Fruit fly (Drosophila melanogaster) whole organism, embryonic: ENCODE measurements around the gene CG17107.

Experiments
- CG11247 ChIP-seq: fragments of 200-800 bp; sonication (Bioruptor generic); IDR thresholded peaks from 2 replicates; pipeline ENCODE4 v1.3.6; 2022; ENCODE audit warnings: missing biosample characterization, missing genetic modification characterization
- CG12155 ChIP-seq: fragments of 200-800 bp; sonication (Bioruptor generic); optimal IDR thresholded peaks from 3 replicates; lab custom pipeline; 2016; ENCODE audit warnings: missing biosample characterization, missing genetic modification characterization
- CG12769 ChIP-seq: fragments of 200-800 bp; sonication (Bioruptor generic); optimal IDR thresholded peaks from 2 replicates; lab custom pipeline; 2019; ENCODE audit warnings: missing biosample characterization, mild to moderate bottlenecking, missing genetic modification characterization, moderate library complexity
- CG13894 ChIP-seq: fragments of 200-800 bp; sonication (Bioruptor generic); optimal IDR thresholded peaks from 3 replicates; lab custom pipeline; 2018; ENCODE audit warnings: missing biosample characterization, mild to moderate bottlenecking, missing genetic modification characterization, moderate library complexity
- CG14050 ChIP-seq: fragments of 200-800 bp; sonication (Bioruptor generic); IDR thresholded peaks from 3 replicates; pipeline ENCODE4 v1.3.6; 2022; ENCODE audit warnings: missing biosample characterization, missing genetic modification characterization
- CG14667 ChIP-seq: fragments of 200-800 bp; sonication (Bioruptor generic); IDR thresholded peaks from 2 replicates; pipeline ENCODE4 v1.3.6; 2022; ENCODE audit warnings: missing biosample characterization, missing genetic modification characterization
- CG15011 ChIP-seq: fragments of 200-800 bp; sonication (Bioruptor generic); optimal IDR thresholded peaks from 3 replicates; lab custom pipeline; 2018; ENCODE audit warnings: missing biosample characterization, mild to moderate bottlenecking, missing genetic modification characterization
- CG1602 ChIP-seq: fragments of 200-800 bp; sonication (Bioruptor generic); optimal IDR thresholded peaks from 3 replicates; lab custom pipeline; 2016; ENCODE audit warnings: missing biosample characterization, missing genetic modification characterization
- CG16815 ChIP-seq: fragments of 200-800 bp; sonication (Bioruptor generic); optimal IDR thresholded peaks from 3 replicates; lab custom pipeline; 2017; ENCODE audit warnings: missing biosample characterization, mild to moderate bottlenecking, missing genetic modification characterization
- CG18476 ChIP-seq: fragments of 200-800 bp; sonication (Bioruptor generic); optimal IDR thresholded peaks from 2 replicates; lab custom pipeline; 2016; ENCODE audit warnings: missing biosample characterization, mild to moderate bottlenecking, missing genetic modification characterization
- CG3726 ChIP-seq: fragments of 200-800 bp; sonication (Bioruptor generic); IDR thresholded peaks from 3 replicates; pipeline ENCODE4, ENCODE4 v1.3.6; 2022; ENCODE audit warnings: missing biosample characterization, missing genetic modification characterization
- CG4707 ChIP-seq: fragments of 200-800 bp; sonication (Bioruptor generic); optimal IDR thresholded peaks from 2 replicates; lab custom pipeline; 2018; ENCODE audit warnings: missing biosample characterization, mild to moderate bottlenecking, missing genetic modification characterization, moderate library complexity
- CG5245 ChIP-seq: fragments of 200-800 bp; sonication (Bioruptor generic); optimal IDR thresholded peaks from 3 replicates; lab custom pipeline; 2016; ENCODE audit warnings: missing biosample characterization, missing genetic modification characterization
- CG6175 ChIP-seq: fragments of 200-800 bp; sonication (Bioruptor generic); IDR thresholded peaks from 3 replicates; pipeline ENCODE4 v1.3.6; 2022; ENCODE audit warnings: missing biosample characterization, missing genetic modification characterization
- CG7372 ChIP-seq: fragments of 200-800 bp; sonication (Bioruptor generic); IDR thresholded peaks from 2 replicates; pipeline ENCODE4 v1.3.6; 2022; ENCODE audit warnings: missing biosample characterization, missing genetic modification characterization
- CG7928 ChIP-seq: fragments of 200-800 bp; sonication (Bioruptor generic); optimal IDR thresholded peaks from 2 replicates; lab custom pipeline; 2017; ENCODE audit warnings: missing biosample characterization, mild to moderate bottlenecking, missing genetic modification characterization
- CG7963 ChIP-seq: fragments of 200-800 bp; sonication (Bioruptor generic); IDR thresholded peaks from 3 replicates; pipeline ENCODE4 v1.3.6; 2022; ENCODE audit warnings: missing biosample characterization, missing genetic modification characterization; ENCODE audit not compliant: partially characterized antibody
- CG8765 ChIP-seq: fragments of 200-800 bp; sonication (Bioruptor generic); IDR thresholded peaks from 2 replicates; pipeline ENCODE4 v1.3.6; 2022; ENCODE audit warnings: missing biosample characterization, missing genetic modification characterization
- CTCF ChIP-seq: fragments of 200-800 bp; sonication (Bioruptor generic); optimal IDR thresholded peaks from 2 replicates; lab custom pipeline; 2017; ENCODE audit warnings: missing biosample characterization, mild to moderate bottlenecking, missing genetic modification characterization, moderate library complexity
- Chrac-16 ChIP-seq: fragments of 200-800 bp; sonication (Bioruptor generic); optimal IDR thresholded peaks from 3 replicates; lab custom pipeline; 2016; ENCODE audit warnings: missing biosample characterization, missing genetic modification characterization
- D19A ChIP-seq: fragments of 200-800 bp; optimal IDR thresholded peaks from 3 replicates; lab custom pipeline; 2019; ENCODE audit warnings: missing biosample characterization, mild to moderate bottlenecking, missing genetic modification characterization, moderate library complexity
- D19B ChIP-seq: fragments of 200-800 bp; sonication (Bioruptor generic); optimal IDR thresholded peaks from 2 replicates; lab custom pipeline; 2017; ENCODE audit warnings: missing biosample characterization, mild to moderate bottlenecking, missing genetic modification characterization
- Dfd ChIP-seq, 2 experiments: fragments of >200 bp; optimal IDR thresholded peaks; 2 replicates each; lab custom pipeline; 2017; ENCODE audit warnings: missing biosample characterization in 2 of 2, missing genetic modification characterization in 2 of 2
- Fer2 ChIP-seq: fragments of 200-800 bp; sonication (Bioruptor generic); optimal IDR thresholded peaks from 2 replicates; lab custom pipeline; 2018; ENCODE audit warnings: missing biosample characterization, mild to moderate bottlenecking, missing genetic modification characterization, moderate library complexity
- Hsf ChIP-seq: fragments of 200-800 bp; sonication (Bioruptor generic); optimal IDR thresholded peaks from 3 replicates; lab custom pipeline; 2016; ENCODE audit warnings: missing biosample characterization, missing genetic modification characterization
- Jarid2 ChIP-seq: fragments of 200-800 bp; sonication (Bioruptor generic); optimal IDR thresholded peaks from 3 replicates; lab custom pipeline; 2017; ENCODE audit warnings: mild to moderate bottlenecking, missing biosample characterization, missing genetic modification reagents, missing genetic modification characterization
- Scr ChIP-seq: fragments of 200-800 bp; sonication (Bioruptor generic); IDR thresholded peaks from 2 replicates; pipeline ENCODE4 v1.3.6; 2022; ENCODE audit warnings: missing biosample characterization, missing genetic modification characterization; ENCODE audit not compliant: partially characterized antibody
- bigmax ChIP-seq: fragments of 200-800 bp; sonication (Bioruptor generic); optimal IDR thresholded peaks from 2 replicates; lab custom pipeline; 2018; ENCODE audit warnings: missing biosample characterization, mild to moderate bottlenecking, missing genetic modification characterization
- bowl ChIP-seq: fragments of 200-800 bp; sonication (Bioruptor generic); IDR thresholded peaks from 2 replicates; pipeline ENCODE4 v1.3.6; 2022; ENCODE audit warnings: missing biosample characterization, missing genetic modification characterization
- cas ChIP-seq: fragments of 200-800 bp; sonication (Bioruptor generic); IDR thresholded peaks from 2 replicates; pipeline ENCODE4 v1.3.6; 2022; ENCODE audit warnings: missing biosample characterization, missing genetic modification characterization
- chm ChIP-seq: fragments of 200-800 bp; sonication (Bioruptor generic); IDR thresholded peaks from 2 replicates; pipeline ENCODE4 v1.3.6; 2022; ENCODE audit warnings: missing biosample characterization, missing genetic modification characterization
- ci ChIP-seq: fragments of 200-800 bp; sonication (Bioruptor generic); IDR thresholded peaks from 3 replicates; pipeline ENCODE4 v1.3.6; 2022; ENCODE audit warnings: missing biosample characterization, missing genetic modification characterization
- crp ChIP-seq, 2 experiments: fragments of 200-800 bp; sonication (Bioruptor generic); optimal IDR thresholded peaks; 2 replicates in 1 of 2; 3 replicates in 1 of 2; lab custom pipeline; 2017; ENCODE audit warnings: missing biosample characterization in 2 of 2, missing genetic modification characterization in 2 of 2, mild to moderate bottlenecking in 1 of 2, moderate library complexity in 1 of 2
- dan ChIP-seq: fragments of 200-800 bp; sonication (Bioruptor generic); IDR thresholded peaks from 2 replicates; pipeline ENCODE4 v1.3.6; 2022; ENCODE audit warnings: missing biosample characterization, missing genetic modification characterization
- dati ChIP-seq: fragments of 200-800 bp; sonication (Bioruptor generic); IDR thresholded peaks from 2 replicates; pipeline ENCODE4 v1.3.6; 2022; ENCODE audit warnings: missing biosample characterization, missing genetic modification characterization
- dimm ChIP-seq: fragments of 200-800 bp; sonication (Bioruptor generic); IDR thresholded peaks from 2 replicates; pipeline ENCODE4 v1.3.6; 2022; ENCODE audit warnings: missing biosample characterization, missing genetic modification characterization
- dmrt11E ChIP-seq: fragments of 200-800 bp; sonication (Bioruptor generic); optimal IDR thresholded peaks from 3 replicates; lab custom pipeline; 2018; ENCODE audit warnings: missing biosample characterization, mild to moderate bottlenecking, missing genetic modification characterization, moderate library complexity
- exex ChIP-seq: fragments of 200-800 bp; sonication (Bioruptor generic); optimal IDR thresholded peaks from 4 replicates; lab custom pipeline; 2018; ENCODE audit warnings: missing biosample characterization, mild to moderate bottlenecking, missing genetic modification characterization, moderate library complexity
- fd64A ChIP-seq: fragments of 200-800 bp; sonication (Bioruptor generic); optimal IDR thresholded peaks from 3 replicates; lab custom pipeline; 2018; ENCODE audit warnings: missing biosample characterization, mild to moderate bottlenecking, missing genetic modification characterization
- fd96Cb ChIP-seq: fragments of 200-800 bp; sonication (Bioruptor generic); optimal IDR thresholded peaks from 2 replicates; lab custom pipeline; 2018; ENCODE audit warnings: missing biosample characterization, mild to moderate bottlenecking, missing genetic modification characterization, moderate library complexity
- grn ChIP-seq: fragments of 200-800 bp; sonication (Bioruptor generic); optimal IDR thresholded peaks from 3 replicates; lab custom pipeline; 2017; ENCODE audit warnings: missing biosample characterization, missing genetic modification characterization
- mirr ChIP-seq: fragments of 200-800 bp; sonication (Bioruptor generic); optimal IDR thresholded peaks from 3 replicates; lab custom pipeline; 2018; ENCODE audit warnings: missing biosample characterization, mild to moderate bottlenecking, missing genetic modification characterization
- nmo ChIP-seq: fragments of 200-800 bp; sonication (Bioruptor generic); optimal IDR thresholded peaks from 2 replicates; lab custom pipeline; 2018; ENCODE audit warnings: missing biosample characterization, mild to moderate bottlenecking, missing genetic modification characterization, moderate library complexity
- ranshi ChIP-seq: fragments of 200-800 bp; sonication (Bioruptor generic); IDR thresholded peaks from 2 replicates; pipeline ENCODE4 v1.3.6; 2022; ENCODE audit warnings: missing biosample characterization, missing genetic modification characterization
- ro ChIP-seq: fragments of 200-800 bp; sonication (Bioruptor generic); IDR thresholded peaks from 2 replicates; pipeline ENCODE4 v1.3.6; 2022; ENCODE audit warnings: missing biosample characterization, missing genetic modification characterization
- row ChIP-seq: fragments of 200-800 bp; sonication (Bioruptor generic); IDR thresholded peaks from 3 replicates; pipeline ENCODE4 v1.3.6; 2022; ENCODE audit warnings: missing biosample characterization, missing genetic modification characterization
- schlank ChIP-seq: fragments of 200-800 bp; sonication (Bioruptor generic); optimal IDR thresholded peaks from 2 replicates; lab custom pipeline; 2018; ENCODE audit warnings: missing biosample characterization, mild to moderate bottlenecking, missing genetic modification characterization
- seq ChIP-seq: fragments of 200-800 bp; sonication (Bioruptor generic); IDR thresholded peaks from 2 replicates; pipeline ENCODE4 v1.3.6; 2022; ENCODE audit warnings: missing biosample characterization, missing genetic modification characterization
- stwl ChIP-seq: fragments of 200-800 bp; sonication (Bioruptor generic); optimal IDR thresholded peaks from 3 replicates; lab custom pipeline; 2018; ENCODE audit warnings: missing biosample characterization, mild to moderate bottlenecking, missing genetic modification characterization, moderate library complexity
- tio ChIP-seq: fragments of 200-800 bp; sonication (Bioruptor generic); optimal IDR thresholded peaks from 2 replicates; lab custom pipeline; 2017; ENCODE audit warnings: missing biosample characterization, missing genetic modification characterization, inconsistent platforms
- vfl ChIP-seq: fragments of 200-800 bp; sonication (Bioruptor generic); optimal IDR thresholded peaks from 2 replicates; lab custom pipeline; 2016; ENCODE audit warnings: missing biosample characterization, missing genetic modification characterization
- zen2 ChIP-seq: fragments of 200-800 bp; sonication (Bioruptor generic); IDR thresholded peaks from 3 replicates; pipeline ENCODE4 v1.3.6; 2022; ENCODE audit warnings: missing biosample characterization, missing genetic modification characterization; ENCODE audit not compliant: partially characterized antibody
- zfh2 ChIP-seq: fragments of 200-800 bp; sonication (Bioruptor generic); optimal IDR thresholded peaks from 2 replicates; lab custom pipeline; 2016; ENCODE audit warnings: missing biosample characterization, missing genetic modification characterization

CG17107 gene

DNA sequence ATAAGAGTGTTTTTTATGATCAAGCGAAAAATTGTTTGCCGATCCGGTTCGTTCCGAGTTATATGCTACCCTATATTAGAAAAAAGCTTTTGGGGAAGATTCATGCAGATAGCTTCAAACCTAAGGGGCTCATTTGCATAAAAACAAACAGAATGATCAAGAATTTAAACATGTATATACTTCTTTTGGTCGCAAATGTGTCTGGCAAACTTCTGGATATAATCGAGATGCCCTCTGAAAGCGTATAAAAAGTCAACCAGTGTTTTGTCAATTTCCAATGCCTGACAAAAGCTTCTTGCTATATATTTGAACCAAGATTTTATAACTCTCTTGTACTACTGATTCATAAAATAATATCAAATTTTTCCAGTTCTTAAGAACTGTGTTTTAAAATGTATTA lies 4.0 kb downstream of the CG17107 start (continued):
- TF ChIP-seq CG7963 (GFP tag; lab: Robert Waterston, UW) (no peak), Scr (GFP tag; lab: Robert Waterston, UW) (no peak), CG7928 (GFP tag; lab: Kevin White, UChicago) (no peak), bowl (GFP tag; lab: Robert Waterston, UW) (no peak), Dfd (GFP tag; optimal IDR thresholded peaks at IDR 0.05; lab: Kevin White, UChicago) (no peak), fd96Cb (tag; lab: Kevin White, UChicago) (peak; percentile 4), ci (GFP tag; lab: Robert Waterston, UW) (no peak), CG6175 (GFP tag; lab: Robert Waterston, UW) (no peak), zfh2 (GFP tag; lab: Kevin White, UChicago) (no peak), Chrac-16 (GFP tag; lab: Kevin White, UChicago) (no peak), CG7372 (GFP tag; lab: Robert Waterston, UW) (0 out of 2 replicates have a peak, but pooled peaks have one; percentile 24), tio (GFP tag; lab: Kevin White, UChicago) (no peak), CG16815 (no peak), CG3726 (GFP tag; lab: Robert Waterston, UW) (no peak), bigmax (no peak), nmo (GFP tag; lab: Kevin White, UChicago) (no peak), mirr (GFP tag; lab: Kevin White, UChicago) (no peak), vfl (no peak), Fer2 (no peak), fd64A (GFP tag; lab: Kevin White, UChicago) (no peak), exex (tag; lab: Kevin White, UChicago) (no peak), zen2 (GFP tag; lab: Robert Waterston, UW) (no peak), CTCF (GFP tag; lab: Kevin White, UChicago) (no peak), CG14050 (GFP tag; lab: Robert Waterston, UW) (no peak), CG13894 (peak; percentile 74), D19B (GFP tag; lab: Kevin White, UChicago) (peak; percentile 79), ro (GFP tag; lab: Robert Waterston, UW) (no peak), CG18476 (GFP tag; lab: Kevin White, UChicago) (no peak), CG15011 (GFP tag; lab: Kevin White, UChicago) (no peak), dimm (GFP tag; lab: Robert Waterston, UW) (no peak), row (GFP tag; lab: Robert Waterston, UW) (peak; percentile 42; the same call in 2 of the 3 replicates), Jarid2 (GFP tag; lab: Kevin White, UChicago) (no peak), seq (GFP tag; lab: Robert Waterston, UW) (no peak), grn (GFP tag; lab: Kevin White, UChicago) (no peak), chm (GFP tag; lab: Robert Waterston, UW) (no peak), crp (GFP tag; optimal IDR thresholded peaks at IDR 0.05; lab: Kevin White, UChicago) (no peak), CG11247 (GFP tag; lab: Robert Waterston, UW) (no peak), dan (GFP tag; lab: Robert Waterston, UW) (no peak), schlank (tag; lab: Kevin White, UChicago) (no peak), CG8765 (no peak), CG4707 (GFP tag; lab: Kevin White, UChicago) (no peak), ranshi (GFP tag; lab: Robert Waterston, UW) (no peak), stwl (peak; percentile 77), dmrt11E (tag; lab: Kevin White, UChicago) (no peak), cas (GFP tag; lab: Robert Waterston, UW) (no peak), Hsf (GFP tag; lab: Kevin White, UChicago) (no peak), CG1602 (GFP tag; lab: Kevin White, UChicago) (no peak), D19A (peak; percentile 60), CG5245 (GFP tag; lab: Kevin White, UChicago) (no peak), dati (GFP tag; lab: Robert Waterston, UW) (no peak), CG14667 (GFP tag; lab: Robert Waterston, UW) (no peak), CG12769 (tag; lab: Kevin White, UChicago) (no peak), CG12155 (GFP tag; lab: Kevin White, UChicago) (no peak)
